Worm (Caenorhabditis elegans): Measurements from ENCODE around the gene nlp-55.

Gene nlp-55

ce11 chrII:8327450-8327849, 32.3 kb upstream of the nlp-55 start:
- no peak for TF ChIP-seq snpc-4 (tag; optimal IDR thresholded peaks at IDR 0.05)
- TF ChIP-seq unc-39 (tag; optimal IDR thresholded peaks at IDR 0.05): no peak
- no peak for TF ChIP-seq ham-2 (GFP tag; optimal IDR thresholded peaks at IDR 0.05)
- no peak for TF ChIP-seq nhr-28 (tag; optimal IDR thresholded peaks at IDR 0.05)
- TF ChIP-seq bed-3 (GFP tag; optimal IDR thresholded peaks at IDR 0.05): no peak
- no peak for TF ChIP-seq mls-2 (tag; optimal IDR thresholded peaks at IDR 0.05)
- TF ChIP-seq lin-13 (tag; optimal IDR thresholded peaks at IDR 0.05): no peak
- TF ChIP-seq ceh-43 (GFP tag; optimal IDR thresholded peaks at IDR 0.05): no peak
- no peak for TF ChIP-seq nhr-237 (tag; optimal IDR thresholded peaks at IDR 0.05)
- TF ChIP-seq unc-62 (GFP tag; optimal IDR thresholded peaks at IDR 0.05): no peak
- TF ChIP-seq nhr-2 (tag; optimal IDR thresholded peaks at IDR 0.05): no peak
- no peak for TF ChIP-seq ceh-39 (tag; optimal IDR thresholded peaks at IDR 0.05)
- TF ChIP-seq unc-120 (tag; optimal IDR thresholded peaks at IDR 0.05; ENCODE audit: poor library complexity, severe bottlenecking): no peak
- no peak for TF ChIP-seq elt-1 (tag; optimal IDR thresholded peaks at IDR 0.05; ENCODE audit: borderline replicate concordance, insufficient read depth)

- TF ChIP-seq unc-120 (tag; optimal IDR thresholded peaks at IDR 0.05; ENCODE audit: poor library complexity, severe bottlenecking) (no peak), ceh-83 (GFP tag; optimal IDR thresholded peaks at IDR 0.05) (no peak), ztf-11 (tag; optimal IDR thresholded peaks at IDR 0.05) (no peak), bed-3 (GFP tag; optimal IDR thresholded peaks at IDR 0.05) (no peak), ceh-43 (GFP tag; optimal IDR thresholded peaks at IDR 0.05) (no peak), elt-1 (tag; optimal IDR thresholded peaks at IDR 0.05; ENCODE audit: borderline replicate concordance, insufficient read depth) (no peak)
Observed at ce11 chrII:8326228-8326960, 31.2 kb upstream of the nlp-55 start.

ce11 chrII:8325002-8325539, 29.9 kb upstream of the nlp-55 start, which contains the start of the genes ran-3 and C26D10.3:
ran-3 (minus strand) TSS chrII:8325052.
C26D10.3 (plus strand) TSS chrII:8325386.
- TF ChIP-seq unc-39 (tag; optimal IDR thresholded peaks at IDR 0.05) (no peak), mab-5 (tag; optimal IDR thresholded peaks at IDR 0.05) (no peak), nhr-76 (tag; optimal IDR thresholded peaks at IDR 0.05) (no peak), ceh-83 (GFP tag; optimal IDR thresholded peaks at IDR 0.05) (no peak), ceh-39 (tag; optimal IDR thresholded peaks at IDR 0.05) (no peak), bed-3 (GFP tag; optimal IDR thresholded peaks at IDR 0.05) (peak; percentile 38), nhr-28 (tag; optimal IDR thresholded peaks at IDR 0.05) (no peak), ceh-43 (GFP tag; optimal IDR thresholded peaks at IDR 0.05) (peak; percentile 8), blmp-1 (tag; optimal IDR thresholded peaks at IDR 0.05) (no peak), mep-1 (tag; optimal IDR thresholded peaks at IDR 0.05) (no peak), cnd-1 (tag; optimal IDR thresholded peaks at IDR 0.05) (peak; percentile 40), lin-32 (GFP tag; optimal IDR thresholded peaks at IDR 0.05) (no peak), flh-1 (GFP tag; optimal IDR thresholded peaks at IDR 0.05) (no peak), drap-1 (GFP tag; optimal IDR thresholded peaks at IDR 0.05) (peak; percentile 43), zip-8 (tag; optimal IDR thresholded peaks at IDR 0.05) (no peak), tbx-8 (GFP tag; optimal IDR thresholded peaks at IDR 0.05) (peak; percentile 19), mls-2 (tag; optimal IDR thresholded peaks at IDR 0.05) (peak; percentile 24), sptf-1 (tag; optimal IDR thresholded peaks at IDR 0.05) (peak; percentile 66), elt-3 (tag; optimal IDR thresholded peaks at IDR 0.05) (no peak), lin-13 (tag; optimal IDR thresholded peaks at IDR 0.05) (peak; percentile 37), hlh-1 (tag; optimal IDR thresholded peaks at IDR 0.05) (peak; percentile 64), lsy-2 (tag; optimal IDR thresholded peaks at IDR 0.05) (peak; percentile 29), nhr-237 (tag; optimal IDR thresholded peaks at IDR 0.05) (no peak), nhr-12 (tag; optimal IDR thresholded peaks at IDR 0.05) (peak; percentile 42), pha-4 (tag; optimal IDR thresholded peaks at IDR 0.05) (peak; percentile 55), M03D4.4 (tag; optimal IDR thresholded peaks at IDR 0.05) (peak; percentile 40), sem-2 (GFP tag; optimal IDR thresholded peaks at IDR 0.05) (no peak), ces-1 (GFP tag; optimal IDR thresholded peaks at IDR 0.05) (peak; percentile 29), unc-120 (tag; optimal IDR thresholded peaks at IDR 0.05; ENCODE audit: poor library complexity, severe bottlenecking) (no peak), snpc-4 (tag; optimal IDR thresholded peaks at IDR 0.05) (no peak), ham-2 (GFP tag; optimal IDR thresholded peaks at IDR 0.05) (no peak), nhr-2 (tag; optimal IDR thresholded peaks at IDR 0.05) (peak; percentile 6), unc-62 (GFP tag; optimal IDR thresholded peaks at IDR 0.05) (no peak), elt-1 (tag; optimal IDR thresholded peaks at IDR 0.05; ENCODE audit: borderline replicate concordance, insufficient read depth) (no peak), ztf-11 (tag; optimal IDR thresholded peaks at IDR 0.05) (peak; percentile 43)

Measured in whole organism, mixed stage, embryonic.